Worm (Caenorhabditis elegans) whole organism, L2 larva: ENCODE data around the gene Y37H2A.1.

ENCODE experiments used
- C34F6.9 ChIP-seq: fragments of 150-350 bp; optimal IDR thresholded peaks from 2 replicates; lab custom pipeline; 2014; ENCODE audit warnings: missing biosample characterization, missing genetic modification characterization
- F13H6.1 ChIP-seq: sonication (generic microtip); optimal IDR thresholded peaks from 2 replicates; lab custom pipeline; 2016; ENCODE audit warnings: missing genetic modification characterization, missing compliant biosample characterization
- R02D3.7 ChIP-seq: fragments of 150-350 bp; optimal IDR thresholded peaks from 2 replicates; lab custom pipeline; 2014; ENCODE audit warnings: missing biosample characterization, missing genetic modification characterization
- Y55F3AM.14 ChIP-seq: fragments of 200-800 bp; sonication (Bioruptor generic); optimal IDR thresholded peaks from 2 replicates; lab custom pipeline; 2018; ENCODE audit warnings: mild to moderate bottlenecking, missing genetic modification characterization, missing compliant biosample characterization
- ZK546.5 ChIP-seq: sonication (generic microtip); optimal IDR thresholded peaks from 2 replicates; lab custom pipeline; 2017; ENCODE audit warnings: missing biosample characterization, missing genetic modification characterization
- alr-1 ChIP-seq: fragments of 150-350 bp; optimal IDR thresholded peaks from 2 replicates; lab custom pipeline; 2014; ENCODE audit warnings: missing biosample characterization, missing genetic modification characterization
- aly-2 ChIP-seq: fragments of 150-350 bp; optimal IDR thresholded peaks from 2 replicates; lab custom pipeline; 2014; ENCODE audit warnings: missing biosample characterization, missing genetic modification characterization
- ama-1 ChIP-seq: fragments of 150-350 bp; optimal IDR thresholded peaks from 2 replicates; lab custom pipeline; 2018; ENCODE audit warnings: inconsistent platforms
- blmp-1 ChIP-seq: sonication (generic microtip); optimal IDR thresholded peaks from 2 replicates; lab custom pipeline; 2017; ENCODE audit warnings: missing genetic modification characterization, mild to moderate bottlenecking, missing compliant biosample characterization, antibody characterized with exemption, moderate library complexity; ENCODE audit not compliant: insufficient read depth
- ceh-16 ChIP-seq: fragments of 150-350 bp; optimal IDR thresholded peaks from 2 replicates; lab custom pipeline; 2014; ENCODE audit warnings: missing biosample characterization, missing genetic modification characterization
- ceh-82 ChIP-seq: fragments of 150-350 bp; optimal IDR thresholded peaks from 2 replicates; lab custom pipeline; 2014; ENCODE audit warnings: missing biosample characterization, missing genetic modification characterization
- crh-2 ChIP-seq: sonication (generic microtip); optimal IDR thresholded peaks from 2 replicates; lab custom pipeline; 2017; ENCODE audit warnings: missing biosample characterization, missing genetic modification characterization
- dmd-4 ChIP-seq: sonication (generic microtip); optimal IDR thresholded peaks from 2 replicates; lab custom pipeline; 2017; ENCODE audit warnings: missing biosample characterization, missing genetic modification characterization
- egl-27 ChIP-seq: sonication (generic microtip); optimal IDR thresholded peaks from 3 replicates; lab custom pipeline; 2017; ENCODE audit warnings: missing biosample characterization, missing genetic modification reagents, missing genetic modification characterization
- elt-1 ChIP-seq: fragments of 150-350 bp; optimal IDR thresholded peaks from 2 replicates; lab custom pipeline; 2014; ENCODE audit warnings: missing biosample characterization, missing genetic modification characterization
- elt-3 ChIP-seq: sonication (generic microtip); optimal IDR thresholded peaks from 2 replicates; lab custom pipeline; 2017; ENCODE audit warnings: missing biosample characterization, missing genetic modification characterization
- fos-1 ChIP-seq: fragments of 150-350 bp; optimal IDR thresholded peaks from 2 replicates; lab custom pipeline; 2014; ENCODE audit warnings: missing biosample characterization, missing genetic modification characterization
- gmeb-1 ChIP-seq: fragments of 150-350 bp; optimal IDR thresholded peaks from 2 replicates; lab custom pipeline; 2014; ENCODE audit warnings: missing biosample characterization, missing genetic modification characterization
- lin-13 ChIP-seq: fragments of 150-350 bp; optimal IDR thresholded peaks from 2 replicates; lab custom pipeline; 2014; ENCODE audit warnings: missing biosample characterization, missing genetic modification reagents, missing genetic modification characterization
- lin-39 ChIP-seq: fragments of 150-350 bp; optimal IDR thresholded peaks from 2 replicates; lab custom pipeline; 2014; ENCODE audit warnings: missing biosample characterization, missing genetic modification reagents, missing genetic modification characterization
- lsy-2 ChIP-seq, 2 experiments: fragments of 150-350 bp in 1 of 2; sonication (generic microtip) in 1 of 2; optimal IDR thresholded peaks; 2 replicates each; lab custom pipeline; 2014 to 2017; ENCODE audit warnings: missing biosample characterization in 2 of 2, missing genetic modification characterization in 2 of 2
- mab-5 ChIP-seq: fragments of 150-350 bp; optimal IDR thresholded peaks from 2 replicates; lab custom pipeline; 2014; ENCODE audit warnings: missing biosample characterization, missing genetic modification characterization
- mbf-1 ChIP-seq: sonication (generic microtip); optimal IDR thresholded peaks from 2 replicates; lab custom pipeline; 2017; ENCODE audit warnings: missing biosample characterization, missing genetic modification characterization
- nhr-10 ChIP-seq: sonication (generic microtip); optimal IDR thresholded peaks from 2 replicates; lab custom pipeline; 2017; ENCODE audit warnings: missing biosample characterization, missing genetic modification characterization
- nhr-11 ChIP-seq: fragments of 150-350 bp; optimal IDR thresholded peaks from 2 replicates; lab custom pipeline; 2014; ENCODE audit warnings: missing biosample characterization, missing genetic modification characterization
- nhr-12 ChIP-seq: fragments of 150-350 bp; optimal IDR thresholded peaks from 2 replicates; lab custom pipeline; 2014; ENCODE audit warnings: missing biosample characterization, missing genetic modification characterization
- nhr-129 ChIP-seq: fragments of 150-350 bp; optimal IDR thresholded peaks from 2 replicates; lab custom pipeline; 2014; ENCODE audit warnings: missing biosample characterization, missing genetic modification characterization
- nhr-21 ChIP-seq: fragments of 150-350 bp; optimal IDR thresholded peaks from 2 replicates; lab custom pipeline; 2014; ENCODE audit warnings: missing biosample characterization, missing genetic modification characterization
- nhr-23 ChIP-seq: fragments of 150-350 bp; optimal IDR thresholded peaks from 2 replicates; lab custom pipeline; 2014; ENCODE audit warnings: missing biosample characterization, missing genetic modification reagents, missing genetic modification characterization
- nhr-237 ChIP-seq: fragments of 150-350 bp; optimal IDR thresholded peaks from 2 replicates; lab custom pipeline; 2014; ENCODE audit warnings: missing biosample characterization, missing genetic modification characterization
- nhr-25 ChIP-seq: fragments of 150-350 bp; sonication (generic microtip); optimal IDR thresholded peaks from 3 replicates; lab custom pipeline; 2014; ENCODE audit warnings: missing biosample characterization, missing genetic modification characterization
- nhr-6 ChIP-seq: fragments of 150-350 bp; optimal IDR thresholded peaks from 2 replicates; lab custom pipeline; 2014; ENCODE audit warnings: missing biosample characterization, missing genetic modification characterization
- nhr-77 ChIP-seq: fragments of 150-350 bp; optimal IDR thresholded peaks from 2 replicates; lab custom pipeline; 2014; ENCODE audit warnings: missing biosample characterization, missing genetic modification characterization
- peb-1 ChIP-seq: fragments of 150-350 bp; optimal IDR thresholded peaks from 2 replicates; lab custom pipeline; 2014; ENCODE audit warnings: missing biosample characterization, missing genetic modification characterization
- sem-4 ChIP-seq: fragments of 150-350 bp; optimal IDR thresholded peaks from 2 replicates; lab custom pipeline; 2014; ENCODE audit warnings: missing biosample characterization, missing genetic modification reagents, missing genetic modification characterization
- skn-1 ChIP-seq: sonication (generic microtip); optimal IDR thresholded peaks from 2 replicates; lab custom pipeline; 2017; ENCODE audit warnings: missing biosample characterization, missing genetic modification characterization
- sma-3 ChIP-seq: sonication (generic microtip); optimal IDR thresholded peaks from 2 replicates; lab custom pipeline; 2016; ENCODE audit warnings: missing genetic modification reagents, missing genetic modification characterization, missing compliant biosample characterization
- sma-9 ChIP-seq, 2 experiments: fragments of 150-350 bp in 1 of 2; sonication (generic microtip) in 1 of 2; optimal IDR thresholded peaks; 2 replicates each; lab custom pipeline; 2014 to 2016; ENCODE audit warnings: missing genetic modification characterization in 2 of 2, mild to moderate bottlenecking in 1 of 2, missing biosample characterization in 1 of 2, missing compliant biosample characterization in 1 of 2, missing genetic modification reagents in 1 of 2, moderate library complexity in 1 of 2
- snpc-4 ChIP-seq: fragments of 150-350 bp; optimal IDR thresholded peaks from 2 replicates; lab custom pipeline; 2014; ENCODE audit warnings: missing biosample characterization, missing genetic modification characterization
- unc-39 ChIP-seq: fragments of 150-350 bp; optimal IDR thresholded peaks from 2 replicates; lab custom pipeline; 2014; ENCODE audit warnings: missing biosample characterization, missing genetic modification characterization
- unc-55 ChIP-seq: fragments of 150-350 bp; sonication (generic microtip); optimal IDR thresholded peaks from 3 replicates; lab custom pipeline; 2014; ENCODE audit warnings: missing biosample characterization, missing genetic modification reagents, missing genetic modification characterization
- unc-62 ChIP-seq: fragments of 150-350 bp; optimal IDR thresholded peaks from 2 replicates; lab custom pipeline; 2014; ENCODE audit warnings: missing biosample characterization, missing genetic modification reagents, missing genetic modification characterization
- zag-1 ChIP-seq: fragments of 150-350 bp; optimal IDR thresholded peaks from 2 replicates; lab custom pipeline; 2014; ENCODE audit warnings: missing biosample characterization, missing genetic modification characterization
- ztf-1 ChIP-seq: fragments of 200-800 bp; sonication (Bioruptor generic); conservative IDR thresholded peaks from 2 replicates; pipeline ENCODE4 v1.3.6; 2022; ENCODE audit warnings: missing genetic modification characterization, missing compliant biosample characterization
- ztf-11 ChIP-seq: sonication (generic microtip); optimal IDR thresholded peaks from 2 replicates; lab custom pipeline; 2017; ENCODE audit warnings: missing biosample characterization, missing genetic modification characterization

Y37H2A.1 gene

ce11 chrV:18093941-18094340 is 14.1 kb upstream of the Y37H2A.1 start:
- TF ChIP-seq ztf-1 (GFP tag; lab: Robert Waterston, UW) (no peak), nhr-12 (no peak), skn-1 (tag; lab: Kevin White, UChicago) (no peak), lsy-2 (tag; optimal IDR thresholded peaks at IDR 0.05; lab: Kevin White, UChicago) (no peak), lin-13 (GFP tag; lab: Kevin White, UChicago) (no peak), egl-27 (tag; lab: Kevin White, UChicago) (no peak), lin-39 (tag; lab: Kevin White, UChicago) (no peak), gmeb-1 (no peak), nhr-10 (tag; lab: Kevin White, UChicago) (no peak), nhr-25 (tag; lab: Kevin White, UChicago) (no peak), ceh-82 (tag; lab: Kevin White, UChicago) (no peak), unc-62 (GFP tag; lab: Kevin White, UChicago) (no peak), C34F6.9 (no peak), blmp-1 (tag; lab: Kevin White, UChicago) (no peak), crh-2 (tag; lab: Kevin White, UChicago) (no peak), nhr-77 (tag; lab: Kevin White, UChicago) (no peak), aly-2 (tag; lab: Kevin White, UChicago) (no peak), ZK546.5 (tag; lab: Kevin White, UChicago) (no peak), sma-3 (GFP tag; lab: Kevin White, UChicago) (no peak), ztf-11 (tag; lab: Kevin White, UChicago) (no peak)
- TF ChIP-seq, all 48 proteins: peak for 0

ce11 chrV:18098387-18098786 is 9.7 kb upstream of the Y37H2A.1 start, which contains the start of gene par-4:
par-4 (plus strand) TSS chrV:18098687.
- TF ChIP-seq nhr-237 (tag; lab: Kevin White, UChicago) (no peak), R02D3.7 (no peak), alr-1 (tag; lab: Kevin White, UChicago) (no peak), lsy-2 (tag; optimal IDR thresholded peaks at IDR 0.05; lab: Kevin White, UChicago) (no peak), nhr-12 (no peak), gmeb-1 (no peak), lin-13 (GFP tag; lab: Kevin White, UChicago) (no peak), ceh-16 (no peak), egl-27 (tag; lab: Kevin White, UChicago) (no peak), dmd-4 (no peak), elt-3 (no peak), sma-3 (GFP tag; lab: Kevin White, UChicago) (no peak), unc-55 (GFP tag; lab: Kevin White, UChicago) (no peak), elt-1 (tag; lab: Kevin White, UChicago) (no peak), nhr-6 (tag; lab: Kevin White, UChicago) (no peak), unc-39 (tag; lab: Kevin White, UChicago) (no peak), aly-2 (tag; lab: Kevin White, UChicago) (no peak)

- TF ChIP-seq ZK546.5 (tag; lab: Kevin White, UChicago) (no peak), C34F6.9 (no peak), elt-1 (tag; lab: Kevin White, UChicago) (no peak), aly-2 (tag; lab: Kevin White, UChicago) (no peak), unc-39 (tag; lab: Kevin White, UChicago) (no peak), nhr-12 (no peak), nhr-10 (tag; lab: Kevin White, UChicago) (no peak), ama-1 (lab: Kevin White, UChicago) (no peak), sma-9 (GFP tag; optimal IDR thresholded peaks at IDR 0.05; lab: Kevin White, UChicago) (no peak), sma-9 (tag; optimal IDR thresholded peaks at IDR 0.05; lab: Kevin White, UChicago) (no peak), snpc-4 (tag; lab: Kevin White, UChicago) (no peak), nhr-25 (tag; lab: Kevin White, UChicago) (no peak), F13H6.1 (tag; lab: Kevin White, UChicago) (no peak), lin-13 (GFP tag; lab: Kevin White, UChicago) (no peak), nhr-11 (tag; lab: Kevin White, UChicago) (no peak), zag-1 (tag; lab: Kevin White, UChicago) (no peak), mab-5 (no peak)
Measured at ce11 chrV:18106055-18106454, 2.0 kb upstream of the Y37H2A.1 start.

ce11 chrV:18109449-18109848 is 1.4 kb downstream of the Y37H2A.1 start:
- TF ChIP-seq sem-4 (no peak), alr-1 (tag; lab: Kevin White, UChicago) (no peak), peb-1 (no peak), C34F6.9 (no peak), mab-5 (no peak), nhr-21 (tag; lab: Kevin White, UChicago) (no peak), fos-1 (tag; lab: Kevin White, UChicago) (no peak), nhr-129 (tag; lab: Kevin White, UChicago) (no peak), nhr-23 (tag; lab: Kevin White, UChicago) (no peak), elt-1 (tag; lab: Kevin White, UChicago) (no peak), ceh-16 (no peak), skn-1 (tag; lab: Kevin White, UChicago) (no peak), mbf-1 (tag; lab: Kevin White, UChicago) (no peak), ztf-11 (tag; lab: Kevin White, UChicago) (no peak), ztf-1 (GFP tag; lab: Robert Waterston, UW) (no peak), unc-55 (GFP tag; lab: Kevin White, UChicago) (no peak), F13H6.1 (tag; lab: Kevin White, UChicago) (no peak), ama-1 (lab: Kevin White, UChicago) (no peak), aly-2 (tag; lab: Kevin White, UChicago) (no peak), Y55F3AM.14 (no peak)
